Worm (Caenorhabditis elegans) whole organism, mixed stage, embryonic: ENCODE results near the gene sur-5.

Experiments used
- drap-1 ChIP-seq: fragments of 200-800 bp; sonication (Bioruptor generic); optimal IDR thresholded peaks from 3 replicates; lab custom pipeline; 2018; ENCODE audit warnings: mild to moderate bottlenecking, missing genetic modification characterization, missing compliant biosample characterization
- pha-4 ChIP-seq: fragments of 150-350 bp; optimal IDR thresholded peaks from 2 replicates; lab custom pipeline; 2018; ENCODE audit warnings: missing biosample characterization, missing genetic modification reagents, missing genetic modification characterization
- unc-39 ChIP-seq: fragments of 150-350 bp; optimal IDR thresholded peaks from 2 replicates; lab custom pipeline; 2014; ENCODE audit warnings: missing biosample characterization, missing genetic modification characterization
- unc-62 ChIP-seq: fragments of 150-350 bp; optimal IDR thresholded peaks from 2 replicates; lab custom pipeline; 2014; ENCODE audit warnings: missing biosample characterization, missing genetic modification reagents, missing genetic modification characterization

- TF ChIP-seq drap-1 (no peak), unc-39 (tag; lab: Kevin White, UChicago) (no peak), pha-4 (tag; lab: Kevin White, UChicago) (no peak), unc-62 (GFP tag; lab: Kevin White, UChicago) (no peak)
These were observed 13.6 kb downstream of the sur-5 start, which contains the start of gene lron-7 for ce11 chrX:7291810-7292209.
